Worm (Caenorhabditis elegans) whole organism, young adult: ENCODE results near the gene dos-2.

Experiments used
- F23B12.7 ChIP-seq: sonication (generic microtip); optimal IDR thresholded peaks from 2 replicates; lab custom pipeline; 2017; ENCODE audit warnings: missing genetic modification characterization, mild to moderate bottlenecking, missing compliant biosample characterization, antibody characterized with exemption, moderate library complexity; ENCODE audit not compliant: insufficient read depth
- K11D2.4 ChIP-seq: fragments of 200-800 bp; sonication (Bioruptor generic); IDR thresholded peaks from 2 replicates; pipeline ENCODE4 v1.3.6; 2022; ENCODE audit warnings: missing genetic modification reagents, missing genetic modification characterization, missing compliant biosample characterization
- T07F8.4 ChIP-seq: sonication (generic microtip); optimal IDR thresholded peaks from 2 replicates; lab custom pipeline; 2016; ENCODE audit warnings: mild to moderate bottlenecking, missing genetic modification characterization, moderate library complexity, missing compliant biosample characterization
- ZK185.1 ChIP-seq: sonication (generic microtip); optimal IDR thresholded peaks from 2 replicates; lab custom pipeline; 2016; ENCODE audit warnings: mild to moderate bottlenecking, missing genetic modification characterization, missing compliant biosample characterization; ENCODE audit not compliant: poor library complexity, severe bottlenecking
- aptf-2 ChIP-seq: fragments of 200-800 bp; sonication (Bioruptor generic); conservative IDR thresholded peaks from 2 replicates; pipeline ENCODE4 v1.3.6; 2022; ENCODE audit warnings: missing genetic modification reagents, missing genetic modification characterization, missing compliant biosample characterization
- die-1 ChIP-seq: sonication (generic microtip); optimal IDR thresholded peaks from 2 replicates; lab custom pipeline; 2016; ENCODE audit warnings: missing genotype, mild to moderate bottlenecking, missing genetic modification characterization, missing compliant biosample characterization
- nhr-27 ChIP-seq: fragments of 200-800 bp; sonication (Bioruptor generic); optimal IDR thresholded peaks from 2 replicates; lab custom pipeline; 2018; ENCODE audit warnings: mild to moderate bottlenecking, missing genetic modification characterization, moderate library complexity, missing compliant biosample characterization
- unc-130 ChIP-seq: sonication (generic microtip); optimal IDR thresholded peaks from 2 replicates; lab custom pipeline; 2016; ENCODE audit warnings: missing genetic modification reagents, missing genetic modification characterization, missing compliant biosample characterization
- unc-62 ChIP-seq: fragments of 150-350 bp; optimal IDR thresholded peaks from 2 replicates; lab custom pipeline; 2014; ENCODE audit warnings: missing biosample characterization, missing genetic modification reagents, missing genetic modification characterization

DNA sequence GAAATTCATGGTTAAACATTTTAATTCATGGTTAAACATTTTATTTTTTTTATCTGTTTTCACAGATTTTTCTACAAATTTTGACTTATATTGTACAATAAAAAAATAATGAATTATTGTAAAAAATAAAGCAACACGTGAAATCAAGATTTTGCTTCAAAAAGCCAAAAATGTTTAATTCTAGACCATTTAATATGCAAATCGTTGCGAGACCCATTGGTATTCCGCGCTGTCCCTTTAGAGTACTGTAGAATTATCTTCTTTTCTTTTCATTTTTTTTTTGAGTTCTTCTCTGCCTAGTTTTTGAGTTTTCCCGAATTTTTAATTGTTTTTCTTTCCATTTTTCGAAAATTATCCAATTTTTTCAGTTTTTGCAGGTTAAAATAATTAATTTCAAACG is 42.0 kb upstream of the dos-2 start, which contains the start of gene Y14H12B.1:
- no peak for TF ChIP-seq F23B12.7 (tag; lab: Kevin White, UChicago)
- no peak for TF ChIP-seq aptf-2 (GFP tag; lab: Robert Waterston, UW)
- no peak for TF ChIP-seq unc-130 (GFP tag; lab: Kevin White, UChicago)
- TF ChIP-seq unc-62 (GFP tag; lab: Kevin White, UChicago) = no peak
- no peak for TF ChIP-seq K11D2.4 (GFP tag; lab: Robert Waterston, UW)
- no peak for TF ChIP-seq T07F8.4
- TF ChIP-seq nhr-27 (tag; lab: Kevin White, UChicago) = no peak
- no peak for TF ChIP-seq ZK185.1
- no peak for TF ChIP-seq die-1 (tag; lab: Kevin White, UChicago)
